Fruit fly (Drosophila melanogaster) S2 (cell line): Measurements from ENCODE around the gene CG14770.

Source experiments
- CG8478 ChIP-seq: fragments of >200 bp; optimal IDR thresholded peaks from 2 replicates; lab custom pipeline; 2018
- CTCF ChIP-seq, 2 experiments: fragments of >200 bp; optimal IDR thresholded peaks; 2 replicates each; lab custom pipeline; 2018

DNA sequence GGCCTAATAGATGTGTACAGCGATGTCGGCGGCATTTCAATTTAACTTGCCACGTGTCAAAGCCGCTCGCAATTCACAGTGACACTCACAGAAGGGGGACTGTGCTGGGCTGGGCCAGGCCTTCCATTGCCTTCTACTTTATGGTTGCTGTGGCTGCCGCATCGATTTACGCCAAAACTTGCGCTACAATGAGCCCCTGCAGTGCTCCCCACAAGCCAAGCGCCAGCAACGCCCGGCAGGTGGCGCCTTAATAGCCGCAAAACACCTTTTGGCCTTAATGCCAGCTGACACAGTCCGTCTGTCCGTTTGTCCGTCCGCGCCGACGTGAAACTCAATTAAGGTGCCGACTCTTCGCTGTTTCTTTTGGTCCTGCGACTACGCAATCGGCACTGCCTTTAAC is 36.0 kb downstream of the CG14770 start:
- TF ChIP-seq CG8478 (no peak), CTCF (optimal IDR thresholded peaks at IDR 0.05; lab: Kevin White, UChicago) (peak; percentile 58 to 66)
